Fruit fly (Drosophila melanogaster) whole organism: ENCODE results near the gene CG13716.

Source experiments
- Dll ChIP-seq: fragments of >200 bp; optimal IDR thresholded peaks from 2 replicates; lab custom pipeline; 2017
- pan ChIP-seq: fragments of >200 bp; optimal IDR thresholded peaks from 2 replicates; lab custom pipeline; 2017
- psq ChIP-seq: fragments of >200 bp; optimal IDR thresholded peaks from 2 replicates; lab custom pipeline; 2017
- usp ChIP-seq: fragments of >200 bp; optimal IDR thresholded peaks from 2 replicates; lab custom pipeline; 2017; ENCODE audit warnings: missing biosample characterization, missing genetic modification characterization, mixed read lengths

DNA sequence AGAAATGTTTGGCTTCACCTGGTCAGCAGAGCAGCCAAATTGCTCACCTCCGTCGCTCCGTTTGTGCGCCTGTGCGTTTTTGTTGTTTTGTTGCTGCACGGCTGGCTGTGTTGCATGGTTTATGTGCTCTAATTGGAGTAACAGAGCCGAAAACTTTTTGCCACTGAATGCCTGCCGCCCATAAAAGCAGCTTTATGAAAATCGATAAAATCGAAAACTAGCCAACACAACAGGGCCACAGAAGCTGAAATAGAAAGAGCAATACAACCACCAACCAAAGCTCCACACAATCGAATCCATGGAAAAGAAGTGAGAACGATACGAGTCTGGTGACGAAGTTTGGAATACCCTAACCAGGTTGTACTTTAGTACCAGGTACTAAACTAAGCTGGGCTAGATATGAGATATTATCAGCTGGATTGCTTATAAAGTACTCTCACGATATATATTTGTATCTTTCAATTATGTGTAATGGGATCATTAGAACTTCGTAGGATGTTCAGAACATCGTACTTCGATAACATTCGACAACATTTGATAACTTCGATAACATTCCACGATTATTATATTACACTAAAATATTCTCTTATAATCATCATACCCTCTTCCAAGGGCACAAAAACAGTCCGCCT lies 15.6 kb downstream of the CG13716 start:
- TF ChIP-seq pan (lab: Kevin White, UChicago): no peak
- no peak for TF ChIP-seq psq (lab: Kevin White, UChicago)
- no peak for TF ChIP-seq Dll (lab: Kevin White, UChicago)
- TF ChIP-seq usp (GFP tag; lab: Kevin White, UChicago): no peak
